Fruit fly (Drosophila melanogaster) whole organism: Measurements from ENCODE around the gene rut.

ENCODE experiments used
- CG8478 ChIP-seq: fragments of >200 bp; optimal IDR thresholded peaks from 2 replicates; lab custom pipeline; 2018; ENCODE audit warnings: inconsistent platforms
- Dll ChIP-seq: fragments of >200 bp; optimal IDR thresholded peaks from 2 replicates; lab custom pipeline; 2017
- EcR ChIP-seq, 2 experiments: fragments of >200 bp; optimal IDR thresholded peaks; 2 replicates each; lab custom pipeline; 2017; ENCODE audit warnings: missing biosample characterization in 2 of 2, missing genetic modification characterization in 2 of 2, missing genetic modification reagents in 2 of 2
- pan ChIP-seq: fragments of >200 bp; optimal IDR thresholded peaks from 2 replicates; lab custom pipeline; 2017
- psq ChIP-seq: fragments of >200 bp; optimal IDR thresholded peaks from 2 replicates; lab custom pipeline; 2017
- usp ChIP-seq: fragments of >200 bp; optimal IDR thresholded peaks from 2 replicates; lab custom pipeline; 2017; ENCODE audit warnings: missing biosample characterization, missing genetic modification characterization, mixed read lengths

- TF ChIP-seq CG8478 (lab: Kevin White, UChicago) (no peak), usp (GFP tag; lab: Kevin White, UChicago) (no peak), pan (no peak), Dll (no peak), psq (no peak), EcR (GFP tag; optimal IDR thresholded peaks at IDR 0.05; lab: Kevin White, UChicago) (no peak)
Measured at dm6 chrX:14749086-14749874, 76.6 kb downstream of the rut start, which contains the start of gene NetB.
